Worm (Caenorhabditis elegans) whole organism, L4 larva: ENCODE measurements around the gene wrt-5.

Experiments used
- ama-1 ChIP-seq: fragments of 150-350 bp; optimal IDR thresholded peaks from 2 replicates; lab custom pipeline; 2014; ENCODE audit warnings: inconsistent platforms, mixed read lengths
- ces-1 ChIP-seq: fragments of 150-350 bp; sonication (generic microtip); optimal IDR thresholded peaks from 4 replicates; lab custom pipeline; 2014; ENCODE audit warnings: missing biosample characterization, missing genetic modification reagents, missing genetic modification characterization
- nhr-10 ChIP-seq: fragments of 150-350 bp; optimal IDR thresholded peaks from 2 replicates; lab custom pipeline; 2014; ENCODE audit warnings: missing biosample characterization, missing genetic modification characterization
- skn-1 ChIP-seq: fragments of 150-350 bp; optimal IDR thresholded peaks from 2 replicates; lab custom pipeline; 2014; ENCODE audit warnings: missing biosample characterization, missing genetic modification characterization
- snpc-4 ChIP-seq: fragments of 150-350 bp; optimal IDR thresholded peaks from 2 replicates; lab custom pipeline; 2014; ENCODE audit warnings: missing biosample characterization, missing genetic modification characterization

ce11 chrIV:4078901-4079300 is 27.5 kb upstream of the wrt-5 start, which contains the start of gene C35B1.8:
- TF ChIP-seq ces-1 (GFP tag; lab: Kevin White, UChicago) (no peak), skn-1 (no peak), ama-1 (lab: Kevin White, UChicago) (no peak), snpc-4 (tag; lab: Kevin White, UChicago) (no peak), nhr-10 (tag; lab: Kevin White, UChicago) (no peak)
